Fruit fly (Drosophila melanogaster): Measurements from ENCODE around the gene Ugt302C1.

Gene Ugt302C1

DNA sequence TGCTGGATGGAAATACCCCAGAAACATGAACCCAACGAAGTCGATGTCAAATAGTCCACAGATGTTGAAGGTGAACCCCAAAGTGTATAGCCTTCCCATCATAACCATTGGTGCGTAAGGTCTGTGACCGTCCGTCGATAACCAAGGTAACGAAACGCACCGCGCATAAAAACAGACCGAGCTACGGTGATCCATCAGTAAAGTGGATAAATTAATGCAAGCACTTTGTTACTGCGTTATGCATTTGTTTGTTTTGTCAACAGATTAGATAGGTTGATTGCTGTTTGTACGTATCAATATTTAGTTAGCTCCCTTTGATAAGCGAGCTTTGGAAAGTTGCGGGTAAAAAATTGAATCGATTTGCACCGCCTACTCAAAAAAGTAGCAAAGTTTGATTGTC is 21.4 kb downstream of the Ugt302C1 start:
- no peak for TF ChIP-seq ftz-f1 (GFP tag; optimal IDR thresholded peaks at IDR 0.05)
- TF ChIP-seq CG3726 (GFP tag; IDR thresholded peaks at IDR 0.05), result no peak
- TF ChIP-seq Fer1 (GFP tag; optimal IDR thresholded peaks at IDR 0.05), result peak; percentile 22
- TF ChIP-seq grau (tag; optimal IDR thresholded peaks at IDR 0.05), result peak; percentile 58
- TF ChIP-seq CG10959 (GFP tag; IDR thresholded peaks at IDR 0.05), result no peak
- TF ChIP-seq CG34376 (GFP tag; optimal IDR thresholded peaks at IDR 0.05), result no peak
- TF ChIP-seq fd64A (GFP tag; optimal IDR thresholded peaks at IDR 0.05), result peak; percentile 7
- peak; percentile 27 for TF ChIP-seq CG1233 (GFP tag; optimal IDR thresholded peaks at IDR 0.05)
- no peak for TF ChIP-seq dan (GFP tag; IDR thresholded peaks at IDR 0.05)
- TF ChIP-seq CG6813 (GFP tag; optimal IDR thresholded peaks at IDR 0.05), result peak; percentile 23
- peak; percentile 7 for TF ChIP-seq CG13424 (tag; optimal IDR thresholded peaks at IDR 0.05)
- no peak for TF ChIP-seq slp2 (GFP tag; optimal IDR thresholded peaks at IDR 0.05)
- no peak for TF ChIP-seq Hmx (GFP tag; optimal IDR thresholded peaks at IDR 0.05)
- no peak for TF ChIP-seq dmrt11E (tag; optimal IDR thresholded peaks at IDR 0.05)
- TF ChIP-seq en (GFP tag; optimal IDR thresholded peaks at IDR 0.05), result no peak
- TF ChIP-seq oc (tag; optimal IDR thresholded peaks at IDR 0.05), result no peak
- TF ChIP-seq CG3838 (GFP tag; optimal IDR thresholded peaks at IDR 0.05), result no peak
- no peak for TF ChIP-seq Tbp (GFP tag; optimal IDR thresholded peaks at IDR 0.05)
- TF ChIP-seq CG12769 (tag; optimal IDR thresholded peaks at IDR 0.05), result peak; percentile 12
- TF ChIP-seq lab (GFP tag; optimal IDR thresholded peaks at IDR 0.05), result peak; percentile 72
- TF ChIP-seq CG11504 (tag; optimal IDR thresholded peaks at IDR 0.05), result peak; percentile 37
- no peak for TF ChIP-seq gcm (GFP tag; optimal IDR thresholded peaks at IDR 0.05)
- peak; percentile 11 for TF ChIP-seq tap (tag; optimal IDR thresholded peaks at IDR 0.05)
- TF ChIP-seq CG14667 (GFP tag; IDR thresholded peaks at IDR 0.05), result no peak
- no peak for TF ChIP-seq bowl (GFP tag; IDR thresholded peaks at IDR 0.05)
- no peak for TF ChIP-seq Dad (GFP tag; optimal IDR thresholded peaks at IDR 0.05)
- 0 out of 2 replicates have a peak, but pooled peaks have one; percentile 18 for TF ChIP-seq CG32772 (GFP tag; IDR thresholded peaks at IDR 0.05)
- 0 out of 3 replicates have a peak, but pooled peaks have one; percentile 17 for TF ChIP-seq so (GFP tag; IDR thresholded peaks at IDR 0.05)
- no peak for TF ChIP-seq br (optimal IDR thresholded peaks at IDR 0.05)
- no peak for TF ChIP-seq CG34224 (GFP tag; IDR thresholded peaks at IDR 0.05; ENCODE audit: partially characterized antibody)
- TF ChIP-seq CG17186 (GFP tag; optimal IDR thresholded peaks at IDR 0.05), result no peak
- no peak for TF ChIP-seq HLH3B (GFP tag; IDR thresholded peaks at IDR 0.05)
- peak; percentile 5 for TF ChIP-seq CG9817 (tag; optimal IDR thresholded peaks at IDR 0.05)
- TF ChIP-seq pb (GFP tag; optimal IDR thresholded peaks at IDR 0.05), result no peak
- TF ChIP-seq Ptx1 (GFP tag; IDR thresholded peaks at IDR 0.05), result peak; percentile 13; the same call in 1 of the 2 replicates
- TF ChIP-seq CG12744 (GFP tag; optimal IDR thresholded peaks at IDR 0.05), result no peak
- peak; percentile 20 for TF ChIP-seq gem (tag; optimal IDR thresholded peaks at IDR 0.05)
- TF ChIP-seq CG18599 (GFP tag; optimal IDR thresholded peaks at IDR 0.05), result peak; percentile 22
- TF ChIP-seq Ets97D (GFP tag; optimal IDR thresholded peaks at IDR 0.05), result no peak
- peak in 1 of 2 experiments; percentile 14 for TF ChIP-seq Hr51 (GFP tag; optimal IDR thresholded peaks at IDR 0.05)
- TF ChIP-seq Med (GFP tag), result peak; percentile 70
- no peak for TF ChIP-seq CG6272 (GFP tag; IDR thresholded peaks at IDR 0.05)
- TF ChIP-seq CG8944 (GFP tag; optimal IDR thresholded peaks at IDR 0.05), result no peak
- TF ChIP-seq CG17359 (tag; optimal IDR thresholded peaks at IDR 0.05), result no peak
- TF ChIP-seq CG15514 (GFP tag; optimal IDR thresholded peaks at IDR 0.05), result peak; percentile 21
- TF ChIP-seq bab2 (GFP tag; optimal IDR thresholded peaks at IDR 0.05), result no peak
- peak; percentile 28 for TF ChIP-seq CG2678 (tag; optimal IDR thresholded peaks at IDR 0.05)
- no peak for TF ChIP-seq vnd (GFP tag; IDR thresholded peaks at IDR 0.05; ENCODE audit: partially characterized antibody)
- TF ChIP-seq Sox102F (GFP tag; optimal IDR thresholded peaks at IDR 0.05), result peak; percentile 5
- TF ChIP-seq Poxn (GFP tag; IDR thresholded peaks at IDR 0.05), result no peak
- peak; percentile 40 for TF ChIP-seq CG12071 (GFP tag; optimal IDR thresholded peaks at IDR 0.05)
